Fruit fly (Drosophila melanogaster) S2 (cell line): ENCODE measurements around the gene upSET.

Source experiments
- CG8478 ChIP-seq: fragments of >200 bp; optimal IDR thresholded peaks from 2 replicates; lab custom pipeline; 2018
- CTCF ChIP-seq, 2 experiments: fragments of >200 bp; optimal IDR thresholded peaks; 2 replicates each; lab custom pipeline; 2018

DNA sequence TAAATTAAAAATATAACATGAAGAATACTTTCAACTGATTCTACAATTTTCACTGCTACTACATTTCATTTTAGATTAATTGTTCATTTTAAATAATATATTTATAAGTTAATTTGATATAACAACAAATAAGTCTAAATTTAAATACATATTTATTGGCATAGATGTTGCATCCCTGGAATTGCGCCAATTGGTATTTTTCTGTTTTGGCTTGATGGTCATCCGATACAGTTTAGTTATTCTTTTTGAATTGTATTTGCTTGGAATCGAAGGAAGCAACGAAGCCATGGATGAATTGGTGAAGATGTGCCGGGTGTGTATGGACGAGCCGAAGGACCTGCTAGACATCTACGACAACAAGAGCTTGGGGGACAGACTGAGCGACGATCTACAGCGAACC is 4.9 kb upstream of the upSET start, which contains the start of gene CG17361:
- TF ChIP-seq CG8478 (lab: Kevin White, UChicago) (no peak), CTCF (optimal IDR thresholded peaks at IDR 0.05; lab: Kevin White, UChicago) (no peak)
